Worm (Caenorhabditis elegans) whole organism, late embryonic: Measurements from ENCODE around the gene B0432.9.

Source experiments
- F13H6.1 ChIP-seq: sonication (generic microtip); optimal IDR thresholded peaks from 2 replicates; lab custom pipeline; 2016; ENCODE audit warnings: missing genetic modification characterization, missing compliant biosample characterization
- ceh-22 ChIP-seq: sonication (generic microtip); optimal IDR thresholded peaks from 2 replicates; lab custom pipeline; 2017; ENCODE audit warnings: missing biosample characterization, missing genetic modification characterization
- ceh-24 ChIP-seq: sonication (generic microtip); optimal IDR thresholded peaks from 2 replicates; lab custom pipeline; 2016; ENCODE audit warnings: mild to moderate bottlenecking, missing genetic modification characterization, missing compliant biosample characterization
- madf-2 ChIP-seq: sonication (generic microtip); optimal IDR thresholded peaks from 2 replicates; lab custom pipeline; 2017; ENCODE audit warnings: missing genetic modification characterization, missing compliant biosample characterization
- nfya-1 ChIP-seq: sonication (generic microtip); optimal IDR thresholded peaks from 2 replicates; lab custom pipeline; 2017; ENCODE audit warnings: missing genetic modification characterization, mild to moderate bottlenecking, missing compliant biosample characterization, antibody characterized with exemption, moderate library complexity
- pag-3 ChIP-seq: sonication (generic microtip); optimal IDR thresholded peaks from 2 replicates; lab custom pipeline; 2016; ENCODE audit warnings: missing compliant biosample characterization, missing genetic modification characterization, borderline replicate concordance
- pha-4 ChIP-seq: fragments of 150-350 bp; optimal IDR thresholded peaks from 2 replicates; lab custom pipeline; 2018; ENCODE audit warnings: missing biosample characterization, missing genetic modification reagents, missing genetic modification characterization
- pqm-1 ChIP-seq: sonication (generic microtip); optimal IDR thresholded peaks from 2 replicates; lab custom pipeline; 2016; ENCODE audit warnings: missing genetic modification characterization, missing compliant biosample characterization
- syd-9 ChIP-seq: sonication (generic microtip); optimal IDR thresholded peaks from 2 replicates; lab custom pipeline; 2016; ENCODE audit warnings: mild to moderate bottlenecking, missing genetic modification characterization, moderate library complexity, missing compliant biosample characterization

DNA sequence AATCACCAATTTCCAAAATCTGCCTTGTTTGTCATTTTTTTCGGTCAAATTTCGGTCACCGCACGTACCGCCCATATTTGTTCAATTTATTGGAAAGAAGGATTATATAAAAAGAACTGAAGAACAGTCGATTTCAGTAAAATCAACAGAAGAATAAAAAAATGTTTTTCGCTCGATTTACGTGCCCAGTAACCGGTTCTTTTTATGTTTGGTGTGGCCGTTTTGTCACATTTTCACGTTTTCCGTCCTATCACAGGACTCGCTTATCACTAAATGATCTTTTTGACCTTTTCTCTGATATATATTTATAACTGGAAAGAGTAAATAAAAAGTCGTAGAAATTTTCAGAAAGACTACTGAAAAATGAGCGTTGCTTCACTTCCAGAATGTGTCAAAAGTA is 36.0 kb upstream of the B0432.9 start, which contains the start of gene far-7:
- TF ChIP-seq nfya-1 (tag; lab: Kevin White, UChicago): no peak
- no peak for TF ChIP-seq F13H6.1 (tag; lab: Kevin White, UChicago)
- no peak for TF ChIP-seq ceh-24 (tag; lab: Kevin White, UChicago)
- TF ChIP-seq pag-3 (tag; lab: Kevin White, UChicago): no peak
- no peak for TF ChIP-seq syd-9
- TF ChIP-seq pha-4 (tag; lab: Kevin White, UChicago): no peak
- no peak for TF ChIP-seq madf-2 (tag; lab: Kevin White, UChicago)
- no peak for TF ChIP-seq pqm-1
- TF ChIP-seq ceh-22: no peak
